Fruit fly (Drosophila melanogaster): Measurements from ENCODE around the gene Cen.

Cen gene

DNA sequence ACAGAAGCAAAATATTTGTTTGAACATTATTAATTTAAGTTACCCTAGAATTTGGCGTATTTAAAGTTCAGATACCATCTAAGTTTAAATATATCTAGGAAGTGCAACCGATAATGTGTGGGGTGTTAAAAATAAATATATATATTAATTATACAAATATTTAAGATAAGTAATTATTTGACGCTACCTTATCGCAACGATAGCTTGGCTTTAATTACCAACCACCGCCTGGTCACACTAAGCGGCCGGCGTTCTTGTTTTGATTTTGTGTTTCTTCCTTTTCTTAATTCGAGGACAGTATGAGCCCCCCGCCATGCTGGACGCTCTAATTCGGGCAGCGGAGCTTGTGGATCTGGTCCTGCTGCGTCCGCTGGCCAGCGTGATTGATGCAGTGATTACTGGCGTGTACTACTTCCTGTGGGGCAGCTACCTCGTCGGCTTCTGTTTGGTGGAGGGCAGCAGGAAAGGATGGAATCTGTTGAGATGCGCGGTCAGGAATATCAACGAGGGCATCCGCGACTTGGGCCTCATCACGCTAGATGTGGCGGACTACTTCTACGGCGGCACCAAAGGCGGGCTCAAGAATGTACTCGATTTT, 589 bp upstream of the Cen start, which contains the start of gene CG2617 (continued):
- peak; percentile 18 for TF ChIP-seq pzg (GFP tag; optimal IDR thresholded peaks at IDR 0.05)
- no peak for TF ChIP-seq ems (GFP tag; optimal IDR thresholded peaks at IDR 0.05)
- no peak for TF ChIP-seq eve (GFP tag; optimal IDR thresholded peaks at IDR 0.05)
- no peak for TF ChIP-seq CG15601 (tag; optimal IDR thresholded peaks at IDR 0.05)
- peak; percentile 37; the same call in 1 of the 2 replicates for TF ChIP-seq amos (GFP tag; IDR thresholded peaks at IDR 0.05; ENCODE audit: partially characterized antibody)
- TF ChIP-seq CG7271 (tag; optimal IDR thresholded peaks at IDR 0.05), result no peak
- TF ChIP-seq sc (optimal IDR thresholded peaks at IDR 0.05), result no peak
- no peak for TF ChIP-seq sc (GFP tag; optimal IDR thresholded peaks at IDR 0.05)
- TF ChIP-seq Ets65A (GFP tag), result no peak
- no peak for TF ChIP-seq fu2 (GFP tag; optimal IDR thresholded peaks at IDR 0.05)
- no peak for TF ChIP-seq CG8089 (GFP tag; optimal IDR thresholded peaks at IDR 0.05)
- TF ChIP-seq CG11456 (GFP tag; IDR thresholded peaks at IDR 0.05), result no peak
- no peak for TF ChIP-seq CG14441 (GFP tag; IDR thresholded peaks at IDR 0.05)
- TF ChIP-seq lola (GFP tag; optimal IDR thresholded peaks at IDR 0.05), result no peak
- TF ChIP-seq ERR (GFP tag; optimal IDR thresholded peaks at IDR 0.05), result no peak
- no peak for TF ChIP-seq H2.0 (GFP tag; IDR thresholded peaks at IDR 0.05)
- no peak for TF ChIP-seq CG2116 (GFP tag; optimal IDR thresholded peaks at IDR 0.05)
- TF ChIP-seq Dll (GFP tag; IDR thresholded peaks at IDR 0.05; ENCODE audit: partially characterized antibody), result peak; percentile 61; the same call in 2 of the 4 replicates
- no peak for TF ChIP-seq CG4360 (GFP tag; IDR thresholded peaks at IDR 0.05)
- 0 out of 3 replicates have a peak, but pooled peaks have one; percentile 20 for TF ChIP-seq CG7963 (GFP tag; IDR thresholded peaks at IDR 0.05; ENCODE audit: partially characterized antibody)
- no peak for TF ChIP-seq D19A (tag; optimal IDR thresholded peaks at IDR 0.05)
- TF ChIP-seq shn (GFP tag; optimal IDR thresholded peaks at IDR 0.05), result no peak
- TF ChIP-seq Med (GFP tag), result peak; percentile 55
- no peak for TF ChIP-seq CG2129 (GFP tag; IDR thresholded peaks at IDR 0.05; ENCODE audit: partially characterized antibody)
- no peak for TF ChIP-seq C15 (GFP tag; IDR thresholded peaks at IDR 0.05)
- no peak for TF ChIP-seq ttk (GFP tag; IDR thresholded peaks at IDR 0.05)
- TF ChIP-seq CG13287 (GFP tag; IDR thresholded peaks at IDR 0.05; ENCODE audit: partially characterized antibody), result peak; percentile 47
- peak; percentile 1 for TF ChIP-seq CG12104 (GFP tag; optimal IDR thresholded peaks at IDR 0.05)
- TF ChIP-seq scrt (GFP tag; optimal IDR thresholded peaks at IDR 0.05), result no peak
- peak; percentile 43 for TF ChIP-seq CG9797 (GFP tag; optimal IDR thresholded peaks at IDR 0.05)
- TF ChIP-seq tgo (GFP tag; IDR thresholded peaks at IDR 0.05), result 0 out of 3 replicates have a peak, but pooled peaks have one; percentile 8
- TF ChIP-seq CG11695 (GFP tag; IDR thresholded peaks at IDR 0.05), result no peak
- TF ChIP-seq CoRest (tag; optimal IDR thresholded peaks at IDR 0.05), result peak; percentile 33
- TF ChIP-seq unc-4 (GFP tag; IDR thresholded peaks at IDR 0.05; ENCODE audit: partially characterized antibody), result peak; percentile 44
- no peak for TF ChIP-seq CG7745 (tag; optimal IDR thresholded peaks at IDR 0.05)
- TF ChIP-seq MTF-1 (GFP tag; optimal IDR thresholded peaks at IDR 0.05; ENCODE audit: borderline replicate concordance), result no peak
- TF ChIP-seq Dp (GFP tag; optimal IDR thresholded peaks at IDR 0.05), result peak; percentile 44
- peak; percentile 50; the same call in 2 of the 3 replicates for TF ChIP-seq knrl (GFP tag; IDR thresholded peaks at IDR 0.05; ENCODE audit: partially characterized antibody)
- no peak for TF ChIP-seq B-H2 (GFP tag; optimal IDR thresholded peaks at IDR 0.05)
- peak; percentile 60 for TF ChIP-seq Scr (GFP tag; IDR thresholded peaks at IDR 0.05; ENCODE audit: partially characterized antibody)
- TF ChIP-seq CG10366 (GFP tag; IDR thresholded peaks at IDR 0.05), result no peak; the same call in 1 of the 2 replicates
- TF ChIP-seq Sox102F (GFP tag; optimal IDR thresholded peaks at IDR 0.05), result no peak
- no peak for TF ChIP-seq CG10431 (GFP tag; optimal IDR thresholded peaks at IDR 0.05)
- no peak for TF ChIP-seq tx (GFP tag; optimal IDR thresholded peaks at IDR 0.05)
- TF ChIP-seq trem (tag; optimal IDR thresholded peaks at IDR 0.05), result no peak
- no peak for TF ChIP-seq wdn (GFP tag; IDR thresholded peaks at IDR 0.05)
- TF ChIP-seq CG2120 (GFP tag; optimal IDR thresholded peaks at IDR 0.05), result no peak
- TF ChIP-seq jing (GFP tag; optimal IDR thresholded peaks at IDR 0.05), result no peak
- no peak for TF ChIP-seq CG34376 (GFP tag; optimal IDR thresholded peaks at IDR 0.05)
- TF ChIP-seq CG4730 (GFP tag; IDR thresholded peaks at IDR 0.05), result no peak

Measured in whole organism, embryonic.